Worm (Caenorhabditis elegans): ENCODE data around the gene F54C8.7.

Gene F54C8.7

ce11 chrIII:9490783-9491547, 37.1 kb upstream of the F54C8.7 start, which contains the start of the genes dars-1 and ctr-9:
Gene dars-1 (minus strand): TSS chrIII:9491215.
Gene ctr-9 (plus strand): TSS chrIII:9491396.
- TF ChIP-seq scrt-1 (GFP tag; IDR thresholded peaks at IDR 0.05) (no peak), ama-1 (optimal IDR thresholded peaks at IDR 0.05) (no peak), ceh-36 (tag; optimal IDR thresholded peaks at IDR 0.05) (no peak), aly-1 (tag; optimal IDR thresholded peaks at IDR 0.05) (no peak), B0310.2 (tag; optimal IDR thresholded peaks at IDR 0.05) (no peak), hmg-4 (GFP tag; optimal IDR thresholded peaks at IDR 0.05) (no peak), hnd-1 (tag; optimal IDR thresholded peaks at IDR 0.05) (no peak)

- no peak for TF ChIP-seq hnd-1 (tag; optimal IDR thresholded peaks at IDR 0.05)
- TF ChIP-seq pes-1 (GFP tag; IDR thresholded peaks at IDR 0.05), result no peak
- TF ChIP-seq tbx-11 (GFP tag; IDR thresholded peaks at IDR 0.05), result no peak
- no peak for TF ChIP-seq ama-1 (optimal IDR thresholded peaks at IDR 0.05)
- TF ChIP-seq F13C5.2 (tag; optimal IDR thresholded peaks at IDR 0.05), result no peak
- no peak for TF ChIP-seq sea-1 (GFP tag; conservative IDR thresholded peaks at IDR 0.05)
- TF ChIP-seq ceh-13 (GFP tag; optimal IDR thresholded peaks at IDR 0.05), result no peak
- TF ChIP-seq tra-4 (tag; optimal IDR thresholded peaks at IDR 0.05), result no peak
- TF ChIP-seq aly-1 (tag; optimal IDR thresholded peaks at IDR 0.05), result no peak
These were observed 35.9 kb upstream of the F54C8.7 start for ce11 chrIII:9489798-9490197.

ce11 chrIII:9488431-9488830, 34.6 kb upstream of the F54C8.7 start, which contains the start of gene nlp-36:
Gene nlp-36 (plus strand): TSS chrIII:9488731.
- no peak for TF ChIP-seq ceh-13 (GFP tag; optimal IDR thresholded peaks at IDR 0.05)
- no peak for TF ChIP-seq ama-1 (optimal IDR thresholded peaks at IDR 0.05)
- TF ChIP-seq F13C5.2 (tag; optimal IDR thresholded peaks at IDR 0.05), result no peak
- TF ChIP-seq flt-1 (GFP tag; IDR thresholded peaks at IDR 0.05), result no peak

ce11 chrIII:9488027-9488426, 34.2 kb upstream of the F54C8.7 start:
- TF ChIP-seq pes-1 (GFP tag; IDR thresholded peaks at IDR 0.05), result no peak
- no peak for TF ChIP-seq aly-1 (tag; optimal IDR thresholded peaks at IDR 0.05)
- TF ChIP-seq flt-1 (GFP tag; IDR thresholded peaks at IDR 0.05), result no peak
- TF ChIP-seq B0310.2 (tag; optimal IDR thresholded peaks at IDR 0.05), result no peak
- TF ChIP-seq hmg-4 (GFP tag; optimal IDR thresholded peaks at IDR 0.05), result no peak
- TF ChIP-seq ama-1 (optimal IDR thresholded peaks at IDR 0.05), result no peak

- TF ChIP-seq pes-1 (GFP tag; IDR thresholded peaks at IDR 0.05), result no peak
These were observed 33.6 kb upstream of the F54C8.7 start for ce11 chrIII:9487454-9487853.

- TF ChIP-seq ets-7 (tag; optimal IDR thresholded peaks at IDR 0.05), result no peak
- TF ChIP-seq ceh-36 (tag; optimal IDR thresholded peaks at IDR 0.05), result no peak
- no peak for TF ChIP-seq ama-1 (optimal IDR thresholded peaks at IDR 0.05)
- no peak for TF ChIP-seq scrt-1 (GFP tag; IDR thresholded peaks at IDR 0.05)
- no peak for TF ChIP-seq pes-1 (GFP tag; IDR thresholded peaks at IDR 0.05)
- TF ChIP-seq hnd-1 (tag; optimal IDR thresholded peaks at IDR 0.05), result no peak
- TF ChIP-seq B0310.2 (tag; optimal IDR thresholded peaks at IDR 0.05), result no peak
- TF ChIP-seq hmg-4 (GFP tag; optimal IDR thresholded peaks at IDR 0.05), result no peak
- no peak for TF ChIP-seq F13C5.2 (tag; optimal IDR thresholded peaks at IDR 0.05)
- no peak for TF ChIP-seq hmbx-1 (tag; optimal IDR thresholded peaks at IDR 0.05)
- no peak for TF ChIP-seq ceh-13 (GFP tag; optimal IDR thresholded peaks at IDR 0.05)
- TF ChIP-seq flt-1 (GFP tag; IDR thresholded peaks at IDR 0.05), result no peak
- TF ChIP-seq tbx-11 (GFP tag; IDR thresholded peaks at IDR 0.05), result no peak
- TF ChIP-seq aly-1 (tag; optimal IDR thresholded peaks at IDR 0.05), result no peak
These were observed 31.5 kb upstream of the F54C8.7 start, which contains the start of gene bre-3 for ce11 chrIII:9485373-9485772. Gene bre-3 (minus strand): TSS chrIII:9485473.

- TF ChIP-seq B0310.2 (tag; optimal IDR thresholded peaks at IDR 0.05), result no peak
- TF ChIP-seq hmg-4 (GFP tag; optimal IDR thresholded peaks at IDR 0.05), result no peak
- no peak for TF ChIP-seq tra-4 (tag; optimal IDR thresholded peaks at IDR 0.05)
- TF ChIP-seq tbx-37 (GFP tag; conservative IDR thresholded peaks at IDR 0.05), result no peak
- TF ChIP-seq flt-1 (GFP tag; IDR thresholded peaks at IDR 0.05), result no peak
- no peak for TF ChIP-seq hmbx-1 (tag; optimal IDR thresholded peaks at IDR 0.05)
- no peak for TF ChIP-seq pes-1 (GFP tag; IDR thresholded peaks at IDR 0.05)
- no peak for TF ChIP-seq F13C5.2 (tag; optimal IDR thresholded peaks at IDR 0.05)
- TF ChIP-seq aly-1 (tag; optimal IDR thresholded peaks at IDR 0.05), result no peak
- no peak for TF ChIP-seq ceh-13 (GFP tag; optimal IDR thresholded peaks at IDR 0.05)
- no peak for TF ChIP-seq tbx-11 (GFP tag; IDR thresholded peaks at IDR 0.05)
- no peak for TF ChIP-seq ceh-36 (tag; optimal IDR thresholded peaks at IDR 0.05)
These were observed 29.9 kb upstream of the F54C8.7 start for ce11 chrIII:9483716-9484115.

ce11 chrIII:9482423-9482993, 28.6 kb upstream of the F54C8.7 start:
- TF ChIP-seq tbx-11 (GFP tag; IDR thresholded peaks at IDR 0.05), result no peak
- no peak for TF ChIP-seq hmbx-1 (tag; optimal IDR thresholded peaks at IDR 0.05)
- no peak for TF ChIP-seq tra-4 (tag; optimal IDR thresholded peaks at IDR 0.05)
- no peak for TF ChIP-seq tbx-37 (GFP tag; conservative IDR thresholded peaks at IDR 0.05)

ce11 chrIII:9476564-9476963, 22.7 kb upstream of the F54C8.7 start:
- no peak for TF ChIP-seq ceh-36 (tag; optimal IDR thresholded peaks at IDR 0.05)
- TF ChIP-seq ets-7 (tag; optimal IDR thresholded peaks at IDR 0.05), result no peak
- no peak for TF ChIP-seq flt-1 (GFP tag; IDR thresholded peaks at IDR 0.05)
- no peak for TF ChIP-seq sea-1 (GFP tag; conservative IDR thresholded peaks at IDR 0.05)
- TF ChIP-seq pes-1 (GFP tag; IDR thresholded peaks at IDR 0.05), result no peak
- no peak for TF ChIP-seq tbx-11 (GFP tag; IDR thresholded peaks at IDR 0.05)
- no peak for TF ChIP-seq hmg-4 (GFP tag; optimal IDR thresholded peaks at IDR 0.05)
- no peak for TF ChIP-seq F13C5.2 (tag; optimal IDR thresholded peaks at IDR 0.05)
- no peak for TF ChIP-seq tbx-37 (GFP tag; conservative IDR thresholded peaks at IDR 0.05)
- no peak for TF ChIP-seq hnd-1 (tag; optimal IDR thresholded peaks at IDR 0.05)
- no peak for TF ChIP-seq B0310.2 (tag; optimal IDR thresholded peaks at IDR 0.05)
